Worm (Caenorhabditis elegans) whole organism, mixed stage, embryonic: ENCODE data around the gene T22B2.1.

Source experiments
- blmp-1 ChIP-seq: fragments of 150-350 bp; optimal IDR thresholded peaks from 2 replicates; lab custom pipeline; 2014; ENCODE audit warnings: missing biosample characterization, missing genetic modification characterization
- ceh-39 ChIP-seq: fragments of 150-350 bp; optimal IDR thresholded peaks from 2 replicates; lab custom pipeline; 2014; ENCODE audit warnings: missing biosample characterization, missing genetic modification characterization
- ceh-43 ChIP-seq: fragments of 200-800 bp; sonication (Bioruptor generic); optimal IDR thresholded peaks from 2 replicates; lab custom pipeline; 2018; ENCODE audit warnings: mild to moderate bottlenecking, missing genetic modification characterization, moderate library complexity, missing compliant biosample characterization
- ceh-83 ChIP-seq: fragments of 200-800 bp; sonication (Bioruptor generic); optimal IDR thresholded peaks from 2 replicates; lab custom pipeline; 2018; ENCODE audit warnings: mild to moderate bottlenecking, missing genetic modification characterization, missing compliant biosample characterization
- ces-1 ChIP-seq: fragments of 150-350 bp; optimal IDR thresholded peaks from 2 replicates; lab custom pipeline; 2014; ENCODE audit warnings: missing biosample characterization, missing genetic modification reagents, missing genetic modification characterization
- cnd-1 ChIP-seq: fragments of 200-800 bp; sonication (Bioruptor generic); optimal IDR thresholded peaks from 2 replicates; lab custom pipeline; 2018; ENCODE audit warnings: mild to moderate bottlenecking, missing genetic modification characterization, missing compliant biosample characterization
- drap-1 ChIP-seq: fragments of 200-800 bp; sonication (Bioruptor generic); optimal IDR thresholded peaks from 3 replicates; lab custom pipeline; 2018; ENCODE audit warnings: mild to moderate bottlenecking, missing genetic modification characterization, missing compliant biosample characterization
- elt-1 ChIP-seq: sonication (generic microtip); optimal IDR thresholded peaks from 2 replicates; lab custom pipeline; 2017; ENCODE audit warnings: missing genetic modification characterization, mild to moderate bottlenecking, missing compliant biosample characterization, antibody characterized with exemption, moderate library complexity, borderline replicate concordance; ENCODE audit not compliant: insufficient read depth
- elt-3 ChIP-seq: fragments of 150-350 bp; optimal IDR thresholded peaks from 2 replicates; lab custom pipeline; 2014; ENCODE audit warnings: missing biosample characterization, missing genetic modification characterization
- flh-1 ChIP-seq: fragments of 200-800 bp; sonication (Bioruptor generic); optimal IDR thresholded peaks from 2 replicates; lab custom pipeline; 2018; ENCODE audit warnings: mild to moderate bottlenecking, missing genetic modification characterization, moderate library complexity, missing compliant biosample characterization
- ham-2 ChIP-seq: fragments of 200-800 bp; sonication (Bioruptor generic); optimal IDR thresholded peaks from 2 replicates; lab custom pipeline; 2018; ENCODE audit warnings: mild to moderate bottlenecking, missing genetic modification characterization, missing compliant biosample characterization
- hlh-1 ChIP-seq: fragments of 150-350 bp; optimal IDR thresholded peaks from 2 replicates; lab custom pipeline; 2014; ENCODE audit warnings: missing biosample characterization, missing genetic modification reagents, missing genetic modification characterization
- lin-32 ChIP-seq: fragments of 200-800 bp; sonication (Bioruptor generic); optimal IDR thresholded peaks from 2 replicates; lab custom pipeline; 2018; ENCODE audit warnings: mild to moderate bottlenecking, missing genetic modification characterization, missing compliant biosample characterization
- lsy-2 ChIP-seq: fragments of 150-350 bp; optimal IDR thresholded peaks from 2 replicates; lab custom pipeline; 2014; ENCODE audit warnings: missing biosample characterization, missing genetic modification characterization
- mab-5 ChIP-seq: fragments of 150-350 bp; optimal IDR thresholded peaks from 2 replicates; lab custom pipeline; 2014; ENCODE audit warnings: missing biosample characterization, missing genetic modification characterization
- mep-1 ChIP-seq: fragments of 150-350 bp; optimal IDR thresholded peaks from 2 replicates; lab custom pipeline; 2017; ENCODE audit warnings: missing biosample characterization, missing genetic modification reagents, missing genetic modification characterization, inconsistent platforms
- mls-2 ChIP-seq: sonication (generic microtip); optimal IDR thresholded peaks from 2 replicates; lab custom pipeline; 2016; ENCODE audit warnings: mild to moderate bottlenecking, missing genetic modification characterization, moderate library complexity, missing compliant biosample characterization
- nhr-2 ChIP-seq: fragments of 150-350 bp; optimal IDR thresholded peaks from 2 replicates; lab custom pipeline; 2014; ENCODE audit warnings: missing biosample characterization, missing genetic modification characterization
- nhr-237 ChIP-seq: fragments of 150-350 bp; optimal IDR thresholded peaks from 2 replicates; lab custom pipeline; 2014; ENCODE audit warnings: missing biosample characterization, missing genetic modification characterization
- nhr-28 ChIP-seq: fragments of 150-350 bp; optimal IDR thresholded peaks from 2 replicates; lab custom pipeline; 2014; ENCODE audit warnings: missing biosample characterization, missing genetic modification characterization
- nhr-76 ChIP-seq: sonication (generic microtip); optimal IDR thresholded peaks from 2 replicates; lab custom pipeline; 2017; ENCODE audit warnings: missing biosample characterization, missing genetic modification characterization
- pha-4 ChIP-seq: fragments of 150-350 bp; optimal IDR thresholded peaks from 2 replicates; lab custom pipeline; 2018; ENCODE audit warnings: missing biosample characterization, missing genetic modification reagents, missing genetic modification characterization
- sem-2 ChIP-seq: fragments of 200-800 bp; sonication (Bioruptor generic); optimal IDR thresholded peaks from 2 replicates; lab custom pipeline; 2018; ENCODE audit warnings: mild to moderate bottlenecking, missing genetic modification characterization, missing compliant biosample characterization
- snpc-4 ChIP-seq: fragments of 150-350 bp; optimal IDR thresholded peaks from 2 replicates; lab custom pipeline; 2014; ENCODE audit warnings: missing biosample characterization, missing genetic modification characterization
- sptf-1 ChIP-seq: sonication (generic microtip); optimal IDR thresholded peaks from 2 replicates; lab custom pipeline; 2017; ENCODE audit warnings: mild to moderate bottlenecking, missing genetic modification characterization, moderate library complexity, missing compliant biosample characterization
- tbx-8 ChIP-seq: fragments of 200-800 bp; sonication (Bioruptor generic); optimal IDR thresholded peaks from 2 replicates; lab custom pipeline; 2018; ENCODE audit warnings: mild to moderate bottlenecking, missing genetic modification characterization, moderate library complexity, missing compliant biosample characterization
- unc-120 ChIP-seq: sonication (generic microtip); optimal IDR thresholded peaks from 2 replicates; lab custom pipeline; 2017; ENCODE audit warnings: missing genetic modification characterization, missing compliant biosample characterization; ENCODE audit not compliant: poor library complexity, severe bottlenecking
- unc-62 ChIP-seq: fragments of 150-350 bp; optimal IDR thresholded peaks from 2 replicates; lab custom pipeline; 2014; ENCODE audit warnings: missing biosample characterization, missing genetic modification reagents, missing genetic modification characterization
- zip-8 ChIP-seq: fragments of 150-350 bp; optimal IDR thresholded peaks from 2 replicates; lab custom pipeline; 2014; ENCODE audit warnings: missing biosample characterization, missing genetic modification characterization
- ztf-11 ChIP-seq: fragments of 150-350 bp; optimal IDR thresholded peaks from 2 replicates; lab custom pipeline; 2014; ENCODE audit warnings: missing biosample characterization, missing genetic modification characterization

T22B2.1 gene

ce11 chrX:3949026-3949425 lies 23.1 kb downstream of the T22B2.1 start:
- TF ChIP-seq sem-2 (GFP tag; lab: Kevin White, UChicago) (no peak), snpc-4 (tag; lab: Kevin White, UChicago) (no peak)

- TF ChIP-seq blmp-1 (tag; lab: Kevin White, UChicago): no peak
- TF ChIP-seq nhr-237 (tag; lab: Kevin White, UChicago): no peak
- no peak for TF ChIP-seq flh-1 (GFP tag; lab: Kevin White, UChicago)
- TF ChIP-seq hlh-1: no peak
- TF ChIP-seq nhr-76 (tag; lab: Kevin White, UChicago): no peak
- no peak for TF ChIP-seq zip-8 (tag; lab: Kevin White, UChicago)
- TF ChIP-seq pha-4: no peak
- no peak for TF ChIP-seq sem-2 (GFP tag; lab: Kevin White, UChicago)
- TF ChIP-seq ces-1 (GFP tag; lab: Kevin White, UChicago): no peak
- TF ChIP-seq lin-32 (GFP tag; lab: Kevin White, UChicago): no peak
- TF ChIP-seq lsy-2 (tag; lab: Kevin White, UChicago): no peak
- no peak for TF ChIP-seq ceh-43 (GFP tag; lab: Kevin White, UChicago)
- no peak for TF ChIP-seq nhr-28 (tag; lab: Kevin White, UChicago)
- TF ChIP-seq unc-62 (GFP tag; lab: Kevin White, UChicago): no peak
- no peak for TF ChIP-seq mab-5 (tag; lab: Kevin White, UChicago)
- no peak for TF ChIP-seq ham-2 (GFP tag; lab: Kevin White, UChicago)
- no peak for TF ChIP-seq ceh-39 (tag; lab: Kevin White, UChicago)
- TF ChIP-seq mep-1 (tag; lab: Kevin White, UChicago): no peak
These were observed 23.9 kb downstream of the T22B2.1 start for ce11 chrX:3949763-3950162.

- no peak for TF ChIP-seq ztf-11 (tag; lab: Kevin White, UChicago)
- no peak for TF ChIP-seq ceh-39 (tag; lab: Kevin White, UChicago)
- no peak for TF ChIP-seq pha-4
- TF ChIP-seq hlh-1: no peak
- no peak for TF ChIP-seq unc-120 (tag; lab: Kevin White, UChicago)
- no peak for TF ChIP-seq elt-3 (tag; lab: Kevin White, UChicago)
- no peak for TF ChIP-seq unc-62 (GFP tag; lab: Kevin White, UChicago)
- TF ChIP-seq sem-2 (GFP tag; lab: Kevin White, UChicago): no peak
- TF ChIP-seq nhr-2 (tag; lab: Kevin White, UChicago): no peak
- TF ChIP-seq ham-2 (GFP tag; lab: Kevin White, UChicago): no peak
- no peak for TF ChIP-seq ces-1 (GFP tag; lab: Kevin White, UChicago)
- no peak for TF ChIP-seq drap-1
- no peak for TF ChIP-seq nhr-76 (tag; lab: Kevin White, UChicago)
- no peak for TF ChIP-seq ceh-43 (GFP tag; lab: Kevin White, UChicago)
- no peak for TF ChIP-seq ceh-83 (GFP tag; lab: Kevin White, UChicago)
- no peak for TF ChIP-seq elt-1 (tag; lab: Kevin White, UChicago)
- TF ChIP-seq sptf-1 (tag; lab: Kevin White, UChicago): no peak
- no peak for TF ChIP-seq nhr-237 (tag; lab: Kevin White, UChicago)
- no peak for TF ChIP-seq cnd-1 (tag; lab: Kevin White, UChicago)
- no peak for TF ChIP-seq tbx-8
These were observed 26.9 kb downstream of the T22B2.1 start for ce11 chrX:3952737-3953136.

ce11 chrX:3957475-3958204 lies 31.8 kb downstream of the T22B2.1 start:
- no peak for TF ChIP-seq sptf-1 (tag; lab: Kevin White, UChicago)
- no peak for TF ChIP-seq unc-62 (GFP tag; lab: Kevin White, UChicago)
- TF ChIP-seq mls-2 (tag; lab: Kevin White, UChicago): no peak
- TF ChIP-seq nhr-76 (tag; lab: Kevin White, UChicago): no peak
- TF ChIP-seq ceh-83 (GFP tag; lab: Kevin White, UChicago): no peak
- peak; percentile 96 for TF ChIP-seq ces-1 (GFP tag; lab: Kevin White, UChicago)
- no peak for TF ChIP-seq ztf-11 (tag; lab: Kevin White, UChicago)
- peak; percentile 97 for TF ChIP-seq zip-8 (tag; lab: Kevin White, UChicago)
- TF ChIP-seq tbx-8: no peak
